Worm (Caenorhabditis elegans) whole organism, L1 larva: ENCODE results near the gene C50C3.19.

Experiments
- ama-1 ChIP-seq: fragments of 150-350 bp; optimal IDR thresholded peaks from 2 replicates; lab custom pipeline; 2014
- blmp-1 ChIP-seq: fragments of 150-350 bp; optimal IDR thresholded peaks from 2 replicates; lab custom pipeline; 2014; ENCODE audit warnings: missing biosample characterization, missing genetic modification characterization
- ceh-63 ChIP-seq: fragments of 200-800 bp; sonication (Bioruptor generic); optimal IDR thresholded peaks from 2 replicates; lab custom pipeline; 2018; ENCODE audit warnings: mild to moderate bottlenecking, missing genetic modification characterization, missing compliant biosample characterization
- dpl-1 ChIP-seq, 3 experiments: fragments of 150-350 bp in 2 of 3; sonication (generic microtip) in 1 of 3; optimal IDR thresholded peaks; 2 replicates each; lab custom pipeline; 2014 to 2017; ENCODE audit warnings: missing biosample characterization in 3 of 3, missing genetic modification characterization in 3 of 3, missing genetic modification reagents in 3 of 3
- dsc-1 ChIP-seq: sonication (generic microtip); optimal IDR thresholded peaks from 2 replicates; lab custom pipeline; 2016; ENCODE audit warnings: mild to moderate bottlenecking, missing genetic modification characterization, missing compliant biosample characterization
- efl-1 ChIP-seq, 4 experiments: fragments of 150-350 bp; optimal IDR thresholded peaks in 3 of 4; peaks in 1 of 4; 1 replicate in 1 of 4; 2 replicates in 3 of 4; lab custom pipeline; 2014; ENCODE audit warnings: missing biosample characterization in 2 of 4, missing genetic modification characterization in 2 of 4, missing genetic modification reagents in 2 of 4
- elt-2 ChIP-seq: sonication (generic microtip); optimal IDR thresholded peaks from 2 replicates; lab custom pipeline; 2016; ENCODE audit warnings: missing genetic modification characterization, mild to moderate bottlenecking, inconsistent platforms, missing compliant biosample characterization, missing genetic modification reagents
- fkh-10 ChIP-seq: sonication (generic microtip); optimal IDR thresholded peaks from 2 replicates; lab custom pipeline; 2017; ENCODE audit warnings: missing biosample characterization, missing genetic modification reagents, missing genetic modification characterization
- fkh-4 ChIP-seq: sonication (generic microtip); optimal IDR thresholded peaks from 2 replicates; lab custom pipeline; 2016; ENCODE audit warnings: missing compliant biosample characterization, missing genetic modification characterization, borderline replicate concordance
- fkh-8 ChIP-seq: sonication (generic microtip); optimal IDR thresholded peaks from 2 replicates; lab custom pipeline; 2016; ENCODE audit warnings: mild to moderate bottlenecking, missing genetic modification characterization, missing compliant biosample characterization
- grh-1 ChIP-seq: fragments of 200-800 bp; sonication (Bioruptor generic); IDR thresholded peaks from 2 replicates; pipeline ENCODE4 v1.3.6; 2022; ENCODE audit warnings: missing genetic modification reagents, missing genetic modification characterization, missing compliant biosample characterization
- hlh-4 ChIP-seq: sonication (generic microtip); optimal IDR thresholded peaks from 2 replicates; lab custom pipeline; 2016; ENCODE audit warnings: mild to moderate bottlenecking, missing genetic modification characterization, missing compliant biosample characterization
- irx-1 ChIP-seq: sonication (generic microtip); optimal IDR thresholded peaks from 2 replicates; lab custom pipeline; 2016; ENCODE audit warnings: missing genetic modification characterization, missing compliant biosample characterization
- isw-1 ChIP-seq: fragments of 200-800 bp; sonication (Bioruptor generic); IDR thresholded peaks from 2 replicates; pipeline ENCODE4 v1.3.6; 2022; ENCODE audit warnings: missing genetic modification characterization, missing compliant biosample characterization
- jun-1 ChIP-seq: fragments of 150-350 bp; optimal IDR thresholded peaks from 2 replicates; lab custom pipeline; 2014; ENCODE audit warnings: missing biosample characterization, missing genetic modification reagents, missing genetic modification characterization
- lin-13 ChIP-seq: fragments of 150-350 bp; optimal IDR thresholded peaks from 2 replicates; lab custom pipeline; 2014; ENCODE audit warnings: missing biosample characterization, missing genetic modification reagents, missing genetic modification characterization
- lin-14 ChIP-seq: fragments of 200-800 bp; sonication (Bioruptor generic); optimal IDR thresholded peaks from 2 replicates; lab custom pipeline; 2018; ENCODE audit warnings: mild to moderate bottlenecking, missing genetic modification characterization, moderate library complexity, missing compliant biosample characterization
- lin-35 ChIP-seq, 2 experiments: fragments of 150-350 bp; optimal IDR thresholded peaks; 2 replicates each; lab custom pipeline; 2014; ENCODE audit warnings: missing biosample characterization in 2 of 2, missing genetic modification characterization in 2 of 2, missing genetic modification reagents in 2 of 2
- lir-3 ChIP-seq: sonication (generic microtip); optimal IDR thresholded peaks from 2 replicates; lab custom pipeline; 2016; ENCODE audit warnings: mild to moderate bottlenecking, missing genetic modification characterization, moderate library complexity, missing compliant biosample characterization; ENCODE audit not compliant: poor library complexity
- lsy-2 ChIP-seq, 2 experiments: fragments of 150-350 bp; optimal IDR thresholded peaks; 2 replicates each; lab custom pipeline; 2014; ENCODE audit warnings: missing biosample characterization in 2 of 2, missing genetic modification characterization in 2 of 2
- mdl-1 ChIP-seq, 2 experiments: fragments of 150-350 bp; optimal IDR thresholded peaks; 2 replicates each; lab custom pipeline; 2014 to 2017; ENCODE audit warnings: missing biosample characterization in 2 of 2, missing genetic modification characterization in 2 of 2, inconsistent platforms in 1 of 2
- mep-1 ChIP-seq: fragments of 150-350 bp; optimal IDR thresholded peaks from 2 replicates; lab custom pipeline; 2014; ENCODE audit warnings: missing biosample characterization, missing genetic modification characterization
- nhr-19 ChIP-seq: fragments of 200-800 bp; sonication (Bioruptor generic); conservative IDR thresholded peaks from 2 replicates; pipeline ENCODE4 v1.3.6; 2022; ENCODE audit warnings: missing genetic modification characterization, missing compliant biosample characterization
- nhr-237 ChIP-seq: fragments of 150-350 bp; optimal IDR thresholded peaks from 2 replicates; lab custom pipeline; 2014; ENCODE audit warnings: missing biosample characterization, missing genetic modification characterization
- nhr-71 ChIP-seq: sonication (generic microtip); optimal IDR thresholded peaks from 2 replicates; lab custom pipeline; 2016; ENCODE audit warnings: mild to moderate bottlenecking, missing genetic modification characterization, moderate library complexity, missing compliant biosample characterization
- nhr-76 ChIP-seq: sonication (generic microtip); optimal IDR thresholded peaks from 2 replicates; lab custom pipeline; 2017; ENCODE audit warnings: missing biosample characterization, missing genetic modification characterization
- nhr-84 ChIP-seq: sonication (generic microtip); optimal IDR thresholded peaks from 2 replicates; lab custom pipeline; 2017; ENCODE audit warnings: missing biosample characterization, missing genetic modification characterization
- pax-3 ChIP-seq: fragments of 200-800 bp; sonication (Bioruptor generic); optimal IDR thresholded peaks from 2 replicates; lab custom pipeline; 2018; ENCODE audit warnings: mild to moderate bottlenecking, missing genetic modification characterization, moderate library complexity, missing compliant biosample characterization
- rnt-1 ChIP-seq: sonication (generic microtip); optimal IDR thresholded peaks from 2 replicates; lab custom pipeline; 2016; ENCODE audit warnings: mild to moderate bottlenecking, missing genetic modification characterization, moderate library complexity, missing compliant biosample characterization
- snpc-4 ChIP-seq: fragments of 150-350 bp; optimal IDR thresholded peaks from 2 replicates; lab custom pipeline; 2014; ENCODE audit warnings: missing biosample characterization, missing genetic modification characterization
- snu-23 ChIP-seq: sonication (generic microtip); optimal IDR thresholded peaks from 2 replicates; lab custom pipeline; 2016; ENCODE audit warnings: missing genetic modification characterization, missing compliant biosample characterization
- sup-37 ChIP-seq: fragments of 200-800 bp; sonication (Bioruptor generic); optimal IDR thresholded peaks from 2 replicates; lab custom pipeline; 2018; ENCODE audit warnings: mild to moderate bottlenecking, missing genetic modification characterization, missing compliant biosample characterization
- tlp-1 ChIP-seq: fragments of 150-350 bp; optimal IDR thresholded peaks from 2 replicates; lab custom pipeline; 2014; ENCODE audit warnings: missing biosample characterization, missing genetic modification characterization
- unc-30 ChIP-seq: sonication (generic microtip); optimal IDR thresholded peaks from 2 replicates; lab custom pipeline; 2017; ENCODE audit warnings: missing biosample characterization, missing genetic modification characterization
- unc-62 ChIP-seq: fragments of 150-350 bp; optimal IDR thresholded peaks from 2 replicates; lab custom pipeline; 2014; ENCODE audit warnings: missing biosample characterization, missing genetic modification reagents, missing genetic modification characterization
- zag-1 ChIP-seq: fragments of 150-350 bp; optimal IDR thresholded peaks from 2 replicates; lab custom pipeline; 2014; ENCODE audit warnings: missing biosample characterization, missing genetic modification characterization
- zip-4 ChIP-seq: fragments of 200-800 bp; sonication (Bioruptor generic); optimal IDR thresholded peaks from 2 replicates; lab custom pipeline; 2018; ENCODE audit warnings: mild to moderate bottlenecking, missing genetic modification characterization, moderate library complexity, missing compliant biosample characterization

C50C3.19 gene

DNA sequence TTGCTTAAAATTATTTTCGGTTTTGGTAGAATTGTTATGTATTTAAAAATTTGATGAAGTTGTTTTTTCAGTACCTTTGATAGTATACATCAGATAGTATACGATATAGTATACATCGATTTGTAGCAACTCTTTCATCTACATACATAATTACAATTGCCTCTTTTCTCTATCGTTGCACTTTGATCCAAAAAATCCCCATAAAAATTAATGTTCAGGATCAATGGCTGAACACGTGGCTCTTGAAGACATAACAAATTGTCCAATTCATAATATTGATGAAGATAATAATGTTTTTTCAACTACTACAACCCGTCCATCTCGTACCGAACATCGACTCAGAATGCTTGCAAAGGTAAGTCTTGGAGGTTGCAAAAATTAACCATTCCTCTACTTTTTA, 41.9 kb upstream of the C50C3.19 start, which contains the start of gene D2007.2:
Gene D2007.2 (plus strand): TSS at position 213 of the 400 bp plus-strand sequence.
- TF ChIP-seq fkh-4 (tag; lab: Kevin White, UChicago) (no peak), grh-1 (no peak), ceh-63 (no peak), nhr-76 (tag; lab: Kevin White, UChicago) (no peak), nhr-71 (tag; lab: Kevin White, UChicago) (no peak), zag-1 (tag; lab: Kevin White, UChicago) (no peak), efl-1 (optimal IDR thresholded peaks at IDR 0.05; lab: Kevin White, UChicago) (no peak), efl-1 (GFP tag; optimal IDR thresholded peaks at IDR 0.05 in 1 of 2; lab: Kevin White, UChicago) (peak in 1 of 2 experiments; percentile 92), tlp-1 (no peak), lin-13 (GFP tag; lab: Kevin White, UChicago) (no peak)

DNA sequence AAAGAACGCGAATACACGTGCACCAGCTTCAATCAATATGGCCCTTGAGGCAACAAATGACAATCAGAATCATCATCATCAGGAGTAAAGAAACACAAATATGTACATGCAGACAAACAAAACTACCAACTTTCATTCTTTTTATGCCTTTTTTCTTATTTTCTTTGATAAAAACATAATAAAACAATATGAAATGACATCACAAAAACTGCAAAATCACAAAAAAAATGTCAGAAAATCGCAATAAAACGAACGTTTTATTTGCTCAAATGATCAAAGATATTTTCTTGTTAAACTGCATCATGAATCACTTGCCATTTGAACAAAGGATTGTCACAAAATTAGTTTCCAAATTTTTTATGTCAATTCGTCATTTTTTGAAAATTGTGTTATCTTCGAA, 36.2 kb upstream of the C50C3.19 start:
- TF ChIP-seq fkh-10 (GFP tag; lab: Kevin White, UChicago) (no peak), rnt-1 (tag; lab: Kevin White, UChicago) (no peak), unc-30 (tag; lab: Kevin White, UChicago) (no peak), tlp-1 (no peak), hlh-4 (tag; lab: Kevin White, UChicago) (no peak), zip-4 (GFP tag; lab: Kevin White, UChicago) (no peak), ama-1 (lab: Kevin White, UChicago) (no peak), mdl-1 (tag; optimal IDR thresholded peaks at IDR 0.05; lab: Kevin White, UChicago) (no peak), snpc-4 (tag; lab: Kevin White, UChicago) (no peak), elt-2 (tag; lab: Kevin White, UChicago) (no peak), nhr-237 (tag; lab: Kevin White, UChicago) (no peak), dsc-1 (no peak), jun-1 (tag; lab: Kevin White, UChicago) (no peak), lin-14 (GFP tag; lab: Kevin White, UChicago) (no peak)

- peak; percentile 78 for TF ChIP-seq dsc-1
- TF ChIP-seq sup-37, result no peak
- no peak for TF ChIP-seq nhr-84
- no peak for TF ChIP-seq irx-1 (tag; lab: Kevin White, UChicago)
- peak; percentile 28 for TF ChIP-seq nhr-71 (tag; lab: Kevin White, UChicago)
- peak; percentile 11 for TF ChIP-seq lir-3 (tag; lab: Kevin White, UChicago)
- peak in 1 of 2 experiments; percentile 28 for TF ChIP-seq lsy-2 (tag; optimal IDR thresholded peaks at IDR 0.05; lab: Kevin White, UChicago)
- TF ChIP-seq, all 84 proteins: peak for 4
These were observed 35.4 kb upstream of the C50C3.19 start, which contains the start of gene D2007.1 for ce11 chrIII:8155166-8155565. D2007.1 (plus strand) TSS chrIII:8155466.

ce11 chrIII:8158140-8158786, 32.3 kb upstream of the C50C3.19 start, which contains the start of gene atg-13:
atg-13 (minus strand) TSS chrIII:8158190.
- TF ChIP-seq nhr-19 (GFP tag; lab: Robert Waterston, UW), result 0 out of 2 replicates have a peak, but pooled peaks have one; percentile 7
- TF ChIP-seq mep-1 (tag; lab: Kevin White, UChicago), result peak; percentile 48
- no peak for TF ChIP-seq isw-1
- no peak for TF ChIP-seq unc-62 (GFP tag; lab: Kevin White, UChicago)
- peak; percentile 44 for TF ChIP-seq lin-14 (GFP tag; lab: Kevin White, UChicago)
- TF ChIP-seq snu-23 (GFP tag; lab: Kevin White, UChicago), result peak; percentile 17
- peak in 1 of 3 experiments; percentile 15 for TF ChIP-seq dpl-1 (GFP tag; optimal IDR thresholded peaks at IDR 0.05; lab: Kevin White, UChicago)
- TF ChIP-seq efl-1 (optimal IDR thresholded peaks at IDR 0.05; lab: Kevin White, UChicago), result peak in 1 of 2 experiments; percentile 8
- TF ChIP-seq efl-1 (GFP tag; optimal IDR thresholded peaks at IDR 0.05 in 1 of 2; lab: Kevin White, UChicago), result peak; percentile 6 to 73
- TF ChIP-seq fkh-8 (tag; lab: Kevin White, UChicago), result no peak
- no peak for TF ChIP-seq pax-3
- TF ChIP-seq mdl-1 (tag; optimal IDR thresholded peaks at IDR 0.05; lab: Kevin White, UChicago), result peak in 1 of 2 experiments; percentile 51
- no peak for TF ChIP-seq jun-1 (tag; lab: Kevin White, UChicago)
- TF ChIP-seq fkh-10 (GFP tag; lab: Kevin White, UChicago), result no peak
- peak in 1 of 2 experiments; percentile 18 for TF ChIP-seq lin-35 (GFP tag; optimal IDR thresholded peaks at IDR 0.05; lab: Kevin White, UChicago)
- peak; percentile 2 for TF ChIP-seq rnt-1 (tag; lab: Kevin White, UChicago)
- no peak for TF ChIP-seq hlh-4 (tag; lab: Kevin White, UChicago)
- peak; percentile 23 for TF ChIP-seq blmp-1 (tag; lab: Kevin White, UChicago)
- TF ChIP-seq nhr-71 (tag; lab: Kevin White, UChicago), result peak; percentile 56
